Worm (Caenorhabditis elegans): ENCODE measurements around the gene C55C3.4.

Gene C55C3.4

DNA sequence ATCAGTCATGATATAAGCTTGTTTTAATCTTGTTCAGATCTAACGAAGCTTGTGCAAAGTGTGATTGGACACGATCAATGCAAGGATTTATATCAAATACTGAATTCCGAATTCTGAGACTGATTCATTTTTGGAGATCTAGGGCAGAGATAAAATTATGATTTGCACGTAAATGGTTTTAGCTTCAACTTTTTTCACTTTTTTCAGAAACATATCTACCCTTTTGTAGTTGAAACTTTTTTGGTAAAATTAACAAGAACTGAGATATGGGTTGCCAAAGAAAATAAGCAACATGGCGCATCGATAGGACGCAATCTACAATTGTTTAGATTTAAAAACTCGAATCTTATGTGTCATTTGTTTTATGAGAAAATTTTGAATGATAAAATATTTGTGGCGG, at the start of gene C55C3.4:
Gene C55C3.4 (minus strand): TSS at position 101 of the 400 bp plus-strand sequence.
- TF ChIP-seq blmp-1 (tag; optimal IDR thresholded peaks at IDR 0.05; ENCODE audit: insufficient read depth), result no peak
- TF ChIP-seq nhr-25 (tag; optimal IDR thresholded peaks at IDR 0.05), result no peak
- no peak for TF ChIP-seq nhr-23 (tag; optimal IDR thresholded peaks at IDR 0.05)
- TF ChIP-seq nhr-10 (tag; optimal IDR thresholded peaks at IDR 0.05), result no peak

DNA sequence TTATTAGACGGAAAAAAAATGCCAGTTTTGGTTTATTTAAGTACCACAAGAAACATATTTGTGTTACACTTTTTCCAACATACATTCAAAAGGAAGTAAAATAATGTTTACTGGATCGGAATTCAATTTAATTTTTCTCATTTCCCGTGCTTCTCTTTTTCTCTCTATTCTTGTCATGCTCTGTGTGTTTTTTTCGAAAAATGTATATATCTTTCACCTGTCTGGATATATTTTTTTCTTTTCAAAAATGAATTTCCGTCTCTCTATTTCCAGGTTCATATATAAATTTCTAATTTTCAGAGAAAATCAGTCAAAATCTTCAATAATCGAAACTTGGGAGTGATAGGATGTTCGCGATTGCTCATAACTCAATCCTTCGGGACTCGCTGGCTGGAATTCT, 47.4 kb upstream of the C55C3.4 start, which contains the start of gene H35B03.1:
Gene H35B03.1 (plus strand): TSS at position 301 of the 400 bp plus-strand sequence.
- no peak for TF ChIP-seq skn-1 (tag; optimal IDR thresholded peaks at IDR 0.05)
- TF ChIP-seq blmp-1 (tag; optimal IDR thresholded peaks at IDR 0.05; ENCODE audit: insufficient read depth), result no peak
- no peak for TF ChIP-seq ztf-11 (tag; optimal IDR thresholded peaks at IDR 0.05)
- no peak for TF ChIP-seq nhr-129 (tag; optimal IDR thresholded peaks at IDR 0.05)
- no peak for TF ChIP-seq dmd-4 (tag; optimal IDR thresholded peaks at IDR 0.05)
- TF ChIP-seq nhr-10 (tag; optimal IDR thresholded peaks at IDR 0.05), result no peak
- no peak for TF ChIP-seq snpc-4 (tag; optimal IDR thresholded peaks at IDR 0.05)
- no peak for TF ChIP-seq ztf-1 (GFP tag; conservative IDR thresholded peaks at IDR 0.05)
- no peak for TF ChIP-seq mdl-1 (tag; optimal IDR thresholded peaks at IDR 0.05)
- TF ChIP-seq ama-1 (optimal IDR thresholded peaks at IDR 0.05), result no peak
- TF ChIP-seq nhr-77 (tag; optimal IDR thresholded peaks at IDR 0.05), result no peak
- TF ChIP-seq sem-4 (tag; optimal IDR thresholded peaks at IDR 0.05), result no peak

DNA sequence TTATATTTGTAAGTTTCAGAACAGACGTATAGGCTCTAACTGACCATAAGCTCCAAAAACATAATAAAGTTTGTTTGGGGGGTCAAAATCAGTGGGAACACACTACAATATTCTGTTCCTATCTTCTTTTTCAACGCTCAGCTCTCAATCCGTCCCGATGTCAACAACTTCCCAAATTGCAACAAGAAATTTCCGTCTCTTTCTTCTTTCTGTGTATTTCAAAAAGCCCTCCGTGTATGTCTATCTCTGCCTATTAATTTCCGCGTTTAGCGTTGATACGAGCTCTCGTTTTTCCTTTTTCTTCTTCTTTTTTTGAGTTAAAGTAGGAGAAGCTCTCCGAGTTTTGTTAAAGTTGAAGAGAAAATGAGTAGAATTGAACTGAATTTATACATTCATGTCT, 45.7 kb upstream of the C55C3.4 start:
- no peak for TF ChIP-seq nhr-10 (tag; optimal IDR thresholded peaks at IDR 0.05)
- no peak for TF ChIP-seq nhr-11 (tag; optimal IDR thresholded peaks at IDR 0.05)
- TF ChIP-seq lin-39 (tag; optimal IDR thresholded peaks at IDR 0.05), result no peak
- no peak for TF ChIP-seq C34F6.9 (tag; optimal IDR thresholded peaks at IDR 0.05)
- TF ChIP-seq elt-3 (tag; optimal IDR thresholded peaks at IDR 0.05), result no peak
- no peak for TF ChIP-seq R02D3.7 (tag; optimal IDR thresholded peaks at IDR 0.05)
- no peak for TF ChIP-seq unc-55 (GFP tag; optimal IDR thresholded peaks at IDR 0.05)
- TF ChIP-seq crh-2 (tag; optimal IDR thresholded peaks at IDR 0.05), result no peak
- no peak for TF ChIP-seq peb-1 (tag; optimal IDR thresholded peaks at IDR 0.05)
- TF ChIP-seq dmd-4 (tag; optimal IDR thresholded peaks at IDR 0.05), result no peak
- TF ChIP-seq lin-11 (tag; optimal IDR thresholded peaks at IDR 0.05), result no peak
- no peak for TF ChIP-seq Y55F3AM.14 (GFP tag; optimal IDR thresholded peaks at IDR 0.05)
- no peak for TF ChIP-seq ztf-1 (GFP tag; conservative IDR thresholded peaks at IDR 0.05)
- no peak for TF ChIP-seq sma-3 (GFP tag; optimal IDR thresholded peaks at IDR 0.05)

DNA sequence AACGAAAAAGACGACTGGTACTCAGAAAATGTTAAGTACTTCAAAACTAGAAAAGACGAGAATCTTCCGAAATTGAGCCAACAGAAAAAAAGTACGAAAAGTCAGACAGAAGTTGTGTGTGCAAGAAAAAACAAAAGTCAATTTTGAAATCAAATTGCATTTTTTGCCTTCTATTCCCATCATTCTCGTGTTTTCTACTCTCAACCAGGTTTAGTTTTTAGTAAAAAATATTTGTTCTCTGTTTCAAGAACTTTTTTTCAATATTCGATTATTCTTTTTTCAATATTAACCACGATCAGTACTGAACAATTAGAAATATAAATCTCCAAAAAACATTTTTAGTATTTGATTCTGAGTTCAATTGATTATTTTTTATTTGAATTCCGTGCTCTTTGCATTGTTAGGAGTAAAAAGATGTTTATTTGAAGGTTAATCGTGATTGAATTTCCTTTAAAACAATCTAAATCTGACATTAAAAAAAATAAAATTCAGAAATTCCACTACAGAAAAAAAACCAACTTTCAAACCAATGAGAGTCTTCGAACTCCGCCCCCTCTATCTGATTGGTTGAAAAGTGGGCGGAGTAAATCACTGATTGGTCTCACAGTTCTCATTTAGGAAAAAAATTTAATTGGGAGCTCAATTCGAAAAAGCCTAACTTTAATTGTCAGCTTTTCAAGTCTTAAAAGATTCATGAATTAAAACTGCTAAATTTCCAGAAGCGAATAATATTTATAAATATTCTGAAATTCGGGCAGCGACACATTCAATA, 37.6 kb upstream of the C55C3.4 start:
- TF ChIP-seq sem-4 (tag; optimal IDR thresholded peaks at IDR 0.05), result no peak
- TF ChIP-seq alr-1 (tag; optimal IDR thresholded peaks at IDR 0.05), result no peak
- no peak for TF ChIP-seq ztf-1 (GFP tag; conservative IDR thresholded peaks at IDR 0.05)
- TF ChIP-seq egl-27 (tag; optimal IDR thresholded peaks at IDR 0.05), result no peak
- no peak for TF ChIP-seq nhr-23 (tag; optimal IDR thresholded peaks at IDR 0.05)
- TF ChIP-seq skn-1 (tag; optimal IDR thresholded peaks at IDR 0.05), result no peak
- TF ChIP-seq ama-1 (optimal IDR thresholded peaks at IDR 0.05), result no peak
- no peak for TF ChIP-seq dmd-4 (tag; optimal IDR thresholded peaks at IDR 0.05)
- no peak for TF ChIP-seq unc-39 (tag; optimal IDR thresholded peaks at IDR 0.05)
- no peak for TF ChIP-seq snpc-4 (tag; optimal IDR thresholded peaks at IDR 0.05)
- no peak for TF ChIP-seq nhr-10 (tag; optimal IDR thresholded peaks at IDR 0.05)
- no peak for TF ChIP-seq lin-11 (tag; optimal IDR thresholded peaks at IDR 0.05)
- no peak for TF ChIP-seq elt-3 (tag; optimal IDR thresholded peaks at IDR 0.05)
- TF ChIP-seq mab-5 (tag; optimal IDR thresholded peaks at IDR 0.05), result no peak

DNA sequence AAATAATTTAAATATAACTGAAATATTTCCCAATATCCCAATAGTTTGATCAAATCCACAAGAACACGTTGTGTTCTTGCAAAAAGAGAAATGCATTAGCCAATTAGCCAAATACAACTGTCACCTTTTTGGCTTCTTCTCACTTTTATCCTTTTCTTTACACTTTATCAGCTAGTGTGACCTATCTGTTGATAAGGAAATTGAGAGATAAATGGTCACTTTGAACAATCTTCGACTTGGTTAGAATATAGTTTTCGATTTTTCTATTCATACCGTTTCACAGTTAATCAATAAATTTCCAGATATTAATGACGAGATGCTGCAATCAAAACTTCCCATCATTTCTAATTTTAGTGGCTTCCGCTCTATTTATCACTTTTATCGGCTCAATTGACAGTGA, 30.9 kb upstream of the C55C3.4 start, which contains the start of gene C55C3.1:
Gene C55C3.1 (plus strand): TSS at position 301 of the 400 bp plus-strand sequence.
- TF ChIP-seq zag-1 (tag; optimal IDR thresholded peaks at IDR 0.05) (no peak), gmeb-1 (tag; optimal IDR thresholded peaks at IDR 0.05) (no peak), mbf-1 (tag; optimal IDR thresholded peaks at IDR 0.05) (no peak), R02D3.7 (tag; optimal IDR thresholded peaks at IDR 0.05) (no peak), nhr-12 (tag; optimal IDR thresholded peaks at IDR 0.05) (no peak), nhr-23 (tag; optimal IDR thresholded peaks at IDR 0.05) (no peak), nhr-77 (tag; optimal IDR thresholded peaks at IDR 0.05) (no peak), fos-1 (tag; optimal IDR thresholded peaks at IDR 0.05) (no peak), snpc-4 (tag; optimal IDR thresholded peaks at IDR 0.05) (no peak), ztf-4 (tag; optimal IDR thresholded peaks at IDR 0.05) (no peak), egl-27 (tag; optimal IDR thresholded peaks at IDR 0.05) (no peak)
